Worm (Caenorhabditis elegans) whole organism, late embryonic: ENCODE data around the gene nhr-116.

Experiments
- K02D7.2 ChIP-seq: sonication (generic microtip); optimal IDR thresholded peaks from 2 replicates; lab custom pipeline; 2017; ENCODE audit warnings: mild to moderate bottlenecking, missing genetic modification characterization, missing compliant biosample characterization
- Y22D7AL.16 ChIP-seq: sonication (generic microtip); optimal IDR thresholded peaks from 2 replicates; lab custom pipeline; 2016; ENCODE audit warnings: missing genetic modification characterization, missing compliant biosample characterization
- ceh-18 ChIP-seq: sonication (generic microtip); optimal IDR thresholded peaks from 2 replicates; lab custom pipeline; 2016; ENCODE audit warnings: missing genetic modification characterization, missing compliant biosample characterization
- ceh-31 ChIP-seq: sonication (generic microtip); optimal IDR thresholded peaks from 2 replicates; lab custom pipeline; 2016; ENCODE audit warnings: missing genetic modification characterization, missing compliant biosample characterization
- ceh-6 ChIP-seq: fragments of 200-800 bp; sonication (Bioruptor generic); optimal IDR thresholded peaks from 2 replicates; lab custom pipeline; 2018; ENCODE audit warnings: mild to moderate bottlenecking, missing genetic modification characterization, missing compliant biosample characterization
- hlh-8 ChIP-seq: sonication (generic microtip); optimal IDR thresholded peaks from 2 replicates; lab custom pipeline; 2016; ENCODE audit warnings: missing genotype, missing genetic modification characterization, missing compliant biosample characterization
- lim-6 ChIP-seq: sonication (generic microtip); optimal IDR thresholded peaks from 2 replicates; lab custom pipeline; 2016; ENCODE audit warnings: missing genetic modification characterization, missing compliant biosample characterization
- nhr-232 ChIP-seq: sonication (generic microtip); optimal IDR thresholded peaks from 2 replicates; lab custom pipeline; 2016; ENCODE audit warnings: missing genetic modification characterization, missing compliant biosample characterization
- pax-1 ChIP-seq: fragments of 150-350 bp; optimal IDR thresholded peaks from 2 replicates; lab custom pipeline; 2014; ENCODE audit warnings: missing biosample characterization, missing genetic modification characterization
- pha-4 ChIP-seq: fragments of 150-350 bp; optimal IDR thresholded peaks from 2 replicates; lab custom pipeline; 2018; ENCODE audit warnings: missing biosample characterization, missing genetic modification reagents, missing genetic modification characterization
- pqm-1 ChIP-seq: sonication (generic microtip); optimal IDR thresholded peaks from 2 replicates; lab custom pipeline; 2016; ENCODE audit warnings: missing genetic modification characterization, missing compliant biosample characterization
- sox-2 ChIP-seq: fragments of 200-800 bp; sonication (Bioruptor generic); IDR thresholded peaks from 2 replicates; pipeline ENCODE4 v1.3.6; 2022; ENCODE audit warnings: missing genetic modification reagents, missing genetic modification characterization, missing compliant biosample characterization
- sox-4 ChIP-seq: sonication (generic microtip); optimal IDR thresholded peaks from 2 replicates; lab custom pipeline; 2017; ENCODE audit warnings: mild to moderate bottlenecking, missing genetic modification characterization, inconsistent platforms, missing compliant biosample characterization

DNA sequence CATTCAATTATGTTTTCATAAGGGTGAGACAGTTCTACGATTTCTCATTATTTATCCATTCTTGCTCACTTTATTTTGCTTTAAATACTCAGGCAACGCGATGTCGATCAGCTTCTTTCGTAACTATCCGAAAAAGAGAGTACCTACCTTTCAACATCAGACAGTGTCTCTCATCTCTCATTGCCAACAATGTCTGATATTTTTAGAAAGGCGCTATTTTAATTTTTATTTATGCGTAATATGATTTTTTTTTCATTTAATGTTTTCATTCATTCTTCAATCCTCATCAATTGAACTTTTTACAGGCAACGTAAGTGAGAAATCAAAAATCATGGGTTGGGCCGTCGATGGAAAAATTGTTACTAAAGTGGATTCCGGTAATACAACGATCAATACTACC, 27.3 kb upstream of the nhr-116 start, which contains the start of gene F09C6.13:
- no peak for TF ChIP-seq sox-2 (GFP tag; lab: Robert Waterston, UW)
- no peak for TF ChIP-seq lim-6 (tag; lab: Kevin White, UChicago)
- no peak for TF ChIP-seq ceh-18 (tag; lab: Kevin White, UChicago)
- no peak for TF ChIP-seq ceh-6 (GFP tag; lab: Kevin White, UChicago)
- TF ChIP-seq K02D7.2 (tag; lab: Kevin White, UChicago) = no peak
- no peak for TF ChIP-seq pha-4
- TF ChIP-seq nhr-232 (tag; lab: Kevin White, UChicago) = no peak
- TF ChIP-seq hlh-8 (tag; lab: Kevin White, UChicago) = no peak
- TF ChIP-seq pax-1 (tag; lab: Kevin White, UChicago) = no peak
- no peak for TF ChIP-seq sox-4 (tag; lab: Kevin White, UChicago)
- no peak for TF ChIP-seq Y22D7AL.16
- TF ChIP-seq ceh-31 (tag; lab: Kevin White, UChicago) = no peak
- no peak for TF ChIP-seq pqm-1 (tag; lab: Kevin White, UChicago)
